Fruit fly (Drosophila melanogaster) whole organism, embryonic: ENCODE results near the gene CG6094.

Experiments used
- ATbp ChIP-seq: fragments of 200-800 bp; sonication (Bioruptor generic); optimal IDR thresholded peaks from 2 replicates; lab custom pipeline; 2017; ENCODE audit warnings: missing biosample characterization, mild to moderate bottlenecking, missing genetic modification characterization, missing genetic modification reagents
- Bteb2 ChIP-seq: fragments of 200-800 bp; sonication (Bioruptor generic); optimal IDR thresholded peaks from 2 replicates; lab custom pipeline; 2016; ENCODE audit warnings: missing biosample characterization, missing genetic modification characterization
- CG10321 ChIP-seq: fragments of 200-800 bp; sonication (Bioruptor generic); IDR thresholded peaks from 2 replicates; pipeline ENCODE4 v1.3.6; 2022; ENCODE audit warnings: missing biosample characterization, missing genetic modification characterization
- CG12744 ChIP-seq: fragments of 200-800 bp; sonication (Bioruptor generic); optimal IDR thresholded peaks from 2 replicates; lab custom pipeline; 2016; ENCODE audit warnings: missing biosample characterization, missing genetic modification characterization
- CG13123 ChIP-seq: fragments of 200-800 bp; sonication (Bioruptor generic); optimal IDR thresholded peaks from 2 replicates; lab custom pipeline; 2016; ENCODE audit warnings: missing biosample characterization, missing genetic modification characterization
- CG13424 ChIP-seq: fragments of 200-800 bp; sonication (Bioruptor generic); optimal IDR thresholded peaks from 2 replicates; lab custom pipeline; 2019; ENCODE audit warnings: missing biosample characterization, mild to moderate bottlenecking, missing genetic modification characterization, moderate library complexity
- CG13894 ChIP-seq: fragments of 200-800 bp; sonication (Bioruptor generic); optimal IDR thresholded peaks from 3 replicates; lab custom pipeline; 2018; ENCODE audit warnings: missing biosample characterization, mild to moderate bottlenecking, missing genetic modification characterization, moderate library complexity
- CG16813 ChIP-seq: fragments of 200-800 bp; sonication (Bioruptor generic); IDR thresholded peaks from 3 replicates; pipeline ENCODE4 v1.3.6; 2022; ENCODE audit warnings: missing biosample characterization, missing genetic modification characterization; ENCODE audit not compliant: partially characterized antibody
- CG17361 ChIP-seq: fragments of 200-800 bp; sonication (Bioruptor generic); IDR thresholded peaks from 3 replicates; pipeline ENCODE4 v1.3.6; 2022; ENCODE audit warnings: missing biosample characterization, missing genetic modification characterization
- CG18619 ChIP-seq: fragments of 200-800 bp; sonication (Bioruptor generic); optimal IDR thresholded peaks from 3 replicates; lab custom pipeline; 2017; ENCODE audit warnings: missing biosample characterization, mild to moderate bottlenecking, missing genetic modification characterization
- CG2712 ChIP-seq: fragments of 200-800 bp; optimal IDR thresholded peaks from 3 replicates; lab custom pipeline; 2019; ENCODE audit warnings: missing biosample characterization, mild to moderate bottlenecking, missing genetic modification characterization, moderate library complexity
- CG3163 ChIP-seq: fragments of 200-800 bp; sonication (Bioruptor generic); optimal IDR thresholded peaks from 3 replicates; lab custom pipeline; 2016; ENCODE audit warnings: missing biosample characterization, missing genetic modification characterization
- CG3995 ChIP-seq: fragments of 200-800 bp; sonication (Bioruptor generic); optimal IDR thresholded peaks from 3 replicates; lab custom pipeline; 2016; ENCODE audit warnings: missing biosample characterization, missing genetic modification characterization
- CG4328 ChIP-seq: fragments of 200-800 bp; sonication (Bioruptor generic); optimal IDR thresholded peaks from 3 replicates; lab custom pipeline; 2017; ENCODE audit warnings: missing biosample characterization, missing genetic modification reagents, missing genetic modification characterization
- CG5180 ChIP-seq: fragments of 200-800 bp; sonication (Bioruptor generic); optimal IDR thresholded peaks from 3 replicates; lab custom pipeline; 2017; ENCODE audit warnings: missing biosample characterization, missing genetic modification characterization, mild to moderate bottlenecking, moderate library complexity, missing genetic modification reagents
- CG7556 ChIP-seq: fragments of 200-800 bp; sonication (Bioruptor generic); optimal IDR thresholded peaks from 2 replicates; lab custom pipeline; 2017; ENCODE audit warnings: missing biosample characterization, mild to moderate bottlenecking, missing genetic modification characterization
- CG9797 ChIP-seq: fragments of 200-800 bp; sonication (Bioruptor generic); optimal IDR thresholded peaks from 3 replicates; lab custom pipeline; 2018; ENCODE audit warnings: missing biosample characterization, mild to moderate bottlenecking, missing genetic modification characterization
- CoRest ChIP-seq: fragments of 200-800 bp; sonication (Bioruptor generic); optimal IDR thresholded peaks from 3 replicates; lab custom pipeline; 2018; ENCODE audit warnings: missing biosample characterization, mild to moderate bottlenecking, missing genetic modification characterization, moderate library complexity
- D19B ChIP-seq: fragments of 200-800 bp; sonication (Bioruptor generic); optimal IDR thresholded peaks from 2 replicates; lab custom pipeline; 2017; ENCODE audit warnings: missing biosample characterization, mild to moderate bottlenecking, missing genetic modification characterization
- Dll ChIP-seq: fragments of 200-800 bp; sonication (Bioruptor generic); IDR thresholded peaks from 4 replicates; pipeline ENCODE4 v1.3.6; 2022; ENCODE audit warnings: missing biosample characterization, missing genetic modification characterization; ENCODE audit not compliant: partially characterized antibody
- Ets65A ChIP-seq: fragments of 200-800 bp; sonication (Bioruptor generic); peaks from one replicate; lab custom pipeline; 2016; ENCODE audit warnings: missing biosample characterization, missing genetic modification characterization
- Fer1 ChIP-seq: fragments of 200-800 bp; sonication (Bioruptor generic); optimal IDR thresholded peaks from 2 replicates; lab custom pipeline; 2017; ENCODE audit warnings: missing biosample characterization, mild to moderate bottlenecking, missing genetic modification characterization
- HLH4C ChIP-seq: fragments of 200-800 bp; sonication (Bioruptor generic); IDR thresholded peaks from 3 replicates; pipeline ENCODE4 v1.3.6; 2022; ENCODE audit warnings: missing biosample characterization, missing genetic modification characterization; ENCODE audit not compliant: partially characterized antibody
- HmgZ ChIP-seq: fragments of 200-800 bp; sonication (Bioruptor generic); optimal IDR thresholded peaks from 2 replicates; lab custom pipeline; 2018; ENCODE audit warnings: missing biosample characterization, mild to moderate bottlenecking, missing genetic modification characterization
- Hmx ChIP-seq: fragments of 200-800 bp; sonication (Bioruptor generic); optimal IDR thresholded peaks from 2 replicates; lab custom pipeline; 2016; ENCODE audit warnings: missing biosample characterization, missing genetic modification characterization
- Hr39 ChIP-seq: fragments of >200 bp; optimal IDR thresholded peaks from 2 replicates; lab custom pipeline; 2017
- Med ChIP-seq: fragments of 200-800 bp; sonication (Bioruptor generic); peaks from one replicate; lab custom pipeline; 2016; ENCODE audit warnings: missing biosample characterization, missing genetic modification characterization, mild to moderate bottlenecking, inconsistent platforms, moderate library complexity
- Nf-YC ChIP-seq: fragments of 200-800 bp; optimal IDR thresholded peaks from 3 replicates; lab custom pipeline; 2019; ENCODE audit warnings: missing biosample characterization, mild to moderate bottlenecking, missing genetic modification characterization, moderate library complexity
- Ptx1 ChIP-seq: fragments of 200-800 bp; sonication (Bioruptor generic); IDR thresholded peaks from 2 replicates; pipeline ENCODE4 v1.3.6; 2022; ENCODE audit warnings: missing biosample characterization, missing genetic modification characterization
- Rfx ChIP-seq: fragments of 200-800 bp; sonication (Bioruptor generic); IDR thresholded peaks from 2 replicates; pipeline ENCODE4 v1.3.6; 2022; ENCODE audit warnings: missing biosample characterization, missing genetic modification characterization
- TFAM ChIP-seq: fragments of 200-800 bp; sonication (Bioruptor generic); optimal IDR thresholded peaks from 2 replicates; lab custom pipeline; 2017; ENCODE audit warnings: missing biosample characterization, missing genetic modification characterization, inconsistent platforms
- cad ChIP-seq: fragments of >200 bp; optimal IDR thresholded peaks from 2 replicates; lab custom pipeline; 2017; ENCODE audit warnings: missing biosample characterization, missing genetic modification characterization
- corto ChIP-seq: fragments of 200-800 bp; sonication (Bioruptor generic); optimal IDR thresholded peaks from 2 replicates; lab custom pipeline; 2016; ENCODE audit warnings: missing biosample characterization, mild to moderate bottlenecking, missing genetic modification characterization, moderate library complexity
- cwo ChIP-seq: fragments of 200-800 bp; sonication (Bioruptor generic); optimal IDR thresholded peaks from 3 replicates; lab custom pipeline; 2017; ENCODE audit warnings: missing biosample characterization, missing genetic modification characterization, mild to moderate bottlenecking, moderate library complexity, missing genetic modification reagents
- da ChIP-seq: fragments of 200-800 bp; sonication (Bioruptor generic); optimal IDR thresholded peaks from 2 replicates; lab custom pipeline; 2016; ENCODE audit warnings: missing biosample characterization, missing genetic modification characterization
- dm ChIP-seq: fragments of 200-800 bp; sonication (Bioruptor generic); optimal IDR thresholded peaks from 3 replicates; lab custom pipeline; 2016; ENCODE audit warnings: missing biosample characterization, missing genetic modification characterization
- fd3F ChIP-seq: fragments of 200-800 bp; sonication (Bioruptor generic); optimal IDR thresholded peaks from 2 replicates; lab custom pipeline; 2018; ENCODE audit warnings: missing biosample characterization, mild to moderate bottlenecking, missing genetic modification characterization, moderate library complexity
- hb ChIP-seq: fragments of 200-800 bp; sonication (Bioruptor generic); IDR thresholded peaks from 3 replicates; pipeline ENCODE4 v1.3.6; 2022; ENCODE audit warnings: missing biosample characterization, missing genetic modification characterization; ENCODE audit not compliant: partially characterized antibody
- jigr1 ChIP-seq: fragments of 200-800 bp; sonication (Bioruptor generic); IDR thresholded peaks from 3 replicates; pipeline ENCODE4 v1.3.6; 2022; ENCODE audit warnings: missing biosample characterization, missing genetic modification characterization
- jumu ChIP-seq: fragments of 200-800 bp; sonication (Bioruptor generic); optimal IDR thresholded peaks from 3 replicates; lab custom pipeline; 2016; ENCODE audit warnings: missing biosample characterization, missing genetic modification characterization
- knrl ChIP-seq: fragments of 200-800 bp; sonication (Bioruptor generic); IDR thresholded peaks from 3 replicates; pipeline ENCODE4 v1.3.6; 2022; ENCODE audit warnings: missing biosample characterization, missing genetic modification characterization; ENCODE audit not compliant: partially characterized antibody
- odd ChIP-seq: fragments of 200-800 bp; sonication (Bioruptor generic); optimal IDR thresholded peaks from 2 replicates; lab custom pipeline; 2017; ENCODE audit warnings: missing biosample characterization, mild to moderate bottlenecking, missing genetic modification characterization
- rib ChIP-seq: fragments of 200-800 bp; sonication (Bioruptor generic); IDR thresholded peaks from 2 replicates; pipeline ENCODE4 v1.3.6; 2022; ENCODE audit warnings: missing biosample characterization, missing genetic modification characterization
- schlank ChIP-seq: fragments of 200-800 bp; sonication (Bioruptor generic); optimal IDR thresholded peaks from 2 replicates; lab custom pipeline; 2018; ENCODE audit warnings: missing biosample characterization, mild to moderate bottlenecking, missing genetic modification characterization
- sd ChIP-seq: fragments of 200-800 bp; sonication (Bioruptor generic); optimal IDR thresholded peaks from 3 replicates; lab custom pipeline; 2018; ENCODE audit warnings: missing biosample characterization, mild to moderate bottlenecking, missing genetic modification characterization, moderate library complexity
- sens ChIP-seq: fragments of 200-800 bp; sonication (Bioruptor generic); peaks from one replicate; lab custom pipeline; 2016; ENCODE audit warnings: missing biosample characterization, missing genetic modification characterization
- sisA ChIP-seq: fragments of 200-800 bp; sonication (Bioruptor generic); IDR thresholded peaks from 2 replicates; pipeline ENCODE4 v1.3.6; 2022; ENCODE audit warnings: missing biosample characterization, missing genetic modification characterization
- so ChIP-seq: fragments of 200-800 bp; sonication (Bioruptor generic); IDR thresholded peaks from 3 replicates; pipeline ENCODE4 v1.3.6; 2022; ENCODE audit warnings: missing biosample characterization, missing genetic modification characterization
- sr ChIP-seq: fragments of 200-800 bp; sonication (Bioruptor generic); IDR thresholded peaks from 3 replicates; pipeline ENCODE4 v1.3.6; 2022; ENCODE audit warnings: missing biosample characterization, missing genetic modification characterization
- zen ChIP-seq: fragments of 200-800 bp; sonication (Bioruptor generic); optimal IDR thresholded peaks from 3 replicates; lab custom pipeline; 2018; ENCODE audit warnings: missing biosample characterization, mild to moderate bottlenecking, missing genetic modification characterization, moderate library complexity

The CG6094 gene

dm6 chr2L:10506557-10507252 is at the start of gene CG6094, which contains the start of gene Myo31DF (continued):
- TF ChIP-seq sd (tag; lab: Kevin White, UChicago) (peak; percentile 65), odd (GFP tag; lab: Kevin White, UChicago) (no peak), CG13424 (tag; lab: Kevin White, UChicago) (peak; percentile 30), dm (GFP tag; lab: Kevin White, UChicago) (peak; percentile 28), ATbp (GFP tag; lab: Kevin White, UChicago) (peak; percentile 28), Ptx1 (GFP tag; lab: Robert Waterston, UW) (peak; percentile 22; the same call in 1 of the 2 replicates), jumu (peak; percentile 58), fd3F (GFP tag; lab: Kevin White, UChicago) (no peak), CG3163 (GFP tag; lab: Kevin White, UChicago) (peak; percentile 59), CG9797 (GFP tag; lab: Kevin White, UChicago) (peak; percentile 99), rib (GFP tag; lab: Robert Waterston, UW) (peak; percentile 89), CoRest (tag; lab: Kevin White, UChicago) (peak; percentile 67), da (peak; percentile 24), CG17361 (0 out of 3 replicates have a peak, but pooled peaks have one; percentile 31), CG13894 (tag; lab: Kevin White, UChicago) (peak; percentile 19), CG10321 (no peak; the same call in 1 of the 2 replicates), schlank (tag; lab: Kevin White, UChicago) (no peak), TFAM (GFP tag; lab: Kevin White, UChicago) (no peak), CG4328 (GFP tag; lab: Kevin White, UChicago) (peak; percentile 19), zen (peak; percentile 62), Fer1 (GFP tag; lab: Kevin White, UChicago) (peak; percentile 39), sisA (GFP tag; lab: Robert Waterston, UW) (no peak), D19B (no peak), Nf-YC (tag; lab: Kevin White, UChicago) (peak; percentile 19), CG18619 (GFP tag; lab: Kevin White, UChicago) (no peak), sens (GFP tag; lab: Kevin White, UChicago) (peak; percentile 74), cwo (GFP tag; lab: Kevin White, UChicago) (no peak), HmgZ (tag; lab: Kevin White, UChicago) (peak; percentile 81), Bteb2 (no peak), corto (GFP tag; lab: Kevin White, UChicago) (no peak), CG7556 (no peak), CG3995 (GFP tag; lab: Kevin White, UChicago) (no peak), jigr1 (no peak), CG13123 (GFP tag; lab: Kevin White, UChicago) (no peak), hb (GFP tag; lab: Robert Waterston, UW) (no peak), CG16813 (no peak), sr (peak; percentile 46; the same call in 1 of the 3 replicates), HLH4C (GFP tag; lab: Robert Waterston, UW) (0 out of 3 replicates have a peak, but pooled peaks have one; percentile 10), CG12744 (GFP tag; lab: Kevin White, UChicago) (no peak), cad (GFP tag; lab: Kevin White, UChicago) (no peak), knrl (GFP tag; lab: Robert Waterston, UW) (peak; percentile 57; the same call in 1 of the 3 replicates), CG5180 (peak; percentile 90), Hr39 (no peak), Rfx (peak; percentile 65), Med (GFP tag; lab: Kevin White, UChicago) (peak; percentile 93), Dll (no peak), so (GFP tag; lab: Robert Waterston, UW) (no peak), Ets65A (peak; percentile 85), CG2712 (peak; percentile 41), Hmx (GFP tag; lab: Kevin White, UChicago) (no peak)
